Fruit fly (Drosophila melanogaster): ENCODE data around the gene CG42537.

CG42537 gene

dm6 chr3R:6400710-6401521, 23.3 kb downstream of the CG42537 start:
- TF ChIP-seq psq (optimal IDR thresholded peaks at IDR 0.05) (no peak), CG8478 (optimal IDR thresholded peaks at IDR 0.05) (no peak), usp (GFP tag; optimal IDR thresholded peaks at IDR 0.05) (no peak), EcR (GFP tag; optimal IDR thresholded peaks at IDR 0.05) (no peak), pan (optimal IDR thresholded peaks at IDR 0.05) (no peak), Dll (optimal IDR thresholded peaks at IDR 0.05) (no peak)

- no peak for TF ChIP-seq Dll (optimal IDR thresholded peaks at IDR 0.05)
- TF ChIP-seq pan (optimal IDR thresholded peaks at IDR 0.05): no peak
- no peak for TF ChIP-seq CG8478 (optimal IDR thresholded peaks at IDR 0.05)
- TF ChIP-seq usp (GFP tag; optimal IDR thresholded peaks at IDR 0.05): no peak
- no peak for TF ChIP-seq psq (optimal IDR thresholded peaks at IDR 0.05)
- TF ChIP-seq EcR (GFP tag; optimal IDR thresholded peaks at IDR 0.05): no peak
Observed at dm6 chr3R:6401522-6401844, 23.9 kb downstream of the CG42537 start.

dm6 chr3R:6402522-6403171, 25.1 kb downstream of the CG42537 start:
- TF ChIP-seq pan (optimal IDR thresholded peaks at IDR 0.05) (no peak), Dll (optimal IDR thresholded peaks at IDR 0.05) (no peak), CG8478 (optimal IDR thresholded peaks at IDR 0.05) (no peak), usp (GFP tag; optimal IDR thresholded peaks at IDR 0.05) (no peak), psq (optimal IDR thresholded peaks at IDR 0.05) (no peak), EcR (GFP tag; optimal IDR thresholded peaks at IDR 0.05) (no peak)

DNA sequence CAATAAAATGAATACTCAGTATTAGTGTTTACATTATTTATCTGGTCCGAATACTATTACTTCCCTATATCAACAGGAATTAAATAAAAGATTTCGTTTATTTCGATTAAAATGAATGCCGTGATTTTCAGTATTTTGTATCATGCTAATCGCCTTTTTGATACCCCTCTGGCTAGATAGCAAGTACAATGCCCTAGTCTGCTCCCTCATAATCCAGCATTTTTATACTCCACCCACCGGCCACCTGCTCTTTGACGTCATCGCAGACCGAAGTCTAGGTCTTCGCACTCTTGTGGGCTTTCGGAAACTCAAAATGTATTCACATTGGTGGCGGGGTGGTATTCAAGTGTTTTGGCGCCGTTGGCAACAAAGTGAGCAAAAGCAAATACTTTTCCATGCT, 26.1 kb downstream of the CG42537 start:
- TF ChIP-seq EcR (GFP tag; optimal IDR thresholded peaks at IDR 0.05) (no peak), Dll (optimal IDR thresholded peaks at IDR 0.05) (no peak), CG8478 (optimal IDR thresholded peaks at IDR 0.05) (no peak), psq (optimal IDR thresholded peaks at IDR 0.05) (no peak), usp (GFP tag; optimal IDR thresholded peaks at IDR 0.05) (no peak), pan (optimal IDR thresholded peaks at IDR 0.05) (no peak)

dm6 chr3R:6404174-6404573, 26.6 kb downstream of the CG42537 start:
- no peak for TF ChIP-seq usp (GFP tag; optimal IDR thresholded peaks at IDR 0.05)
- TF ChIP-seq Dll (optimal IDR thresholded peaks at IDR 0.05): no peak
- no peak for TF ChIP-seq EcR (GFP tag; optimal IDR thresholded peaks at IDR 0.05)
- no peak for TF ChIP-seq psq (optimal IDR thresholded peaks at IDR 0.05)

- TF ChIP-seq psq (optimal IDR thresholded peaks at IDR 0.05) (no peak), EcR (GFP tag; optimal IDR thresholded peaks at IDR 0.05) (no peak), pan (optimal IDR thresholded peaks at IDR 0.05) (no peak), Dll (optimal IDR thresholded peaks at IDR 0.05) (no peak)
Observed at dm6 chr3R:6405239-6405638, 27.6 kb downstream of the CG42537 start.

DNA sequence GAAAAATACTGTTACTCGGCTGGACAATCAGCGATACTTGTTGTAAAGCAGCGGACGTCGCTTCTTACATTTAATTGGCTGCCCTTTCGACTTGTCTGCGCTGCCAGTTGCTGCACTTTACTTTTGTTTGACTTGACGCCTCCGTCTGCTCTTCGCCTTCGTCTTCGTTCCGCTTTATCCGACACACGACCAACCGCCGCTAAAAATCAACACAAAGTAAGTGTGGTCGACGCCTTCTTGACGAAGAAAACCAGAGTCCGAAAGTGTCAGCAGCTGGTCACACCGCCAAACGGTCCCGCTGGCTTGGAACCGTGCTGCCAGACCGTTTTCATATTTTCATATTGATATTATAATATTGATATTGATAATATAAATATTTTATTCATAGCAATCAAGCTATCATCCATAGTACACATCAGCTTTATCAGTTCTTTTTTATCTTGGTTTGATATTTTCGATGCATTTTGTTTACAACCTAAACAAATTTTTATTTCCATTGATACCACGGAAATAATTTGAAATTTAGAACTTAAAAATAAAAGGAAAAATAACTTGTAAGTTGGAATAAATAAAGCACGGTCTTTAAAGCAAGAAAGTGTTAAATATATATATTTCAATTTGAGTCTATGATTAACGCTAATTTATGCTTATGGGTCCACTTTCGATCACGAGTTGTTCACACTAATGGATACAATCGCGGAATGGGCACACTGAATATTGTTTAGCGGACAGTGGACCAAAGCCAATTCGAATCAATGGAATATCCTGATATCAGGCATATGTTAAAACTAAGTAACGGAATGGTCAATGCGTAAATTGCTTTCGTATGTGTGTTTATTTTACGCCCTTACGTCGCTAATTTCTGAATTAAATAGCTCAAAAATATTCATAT, 28.3 kb downstream of the CG42537 start, which contains the start of gene Dmtn:
TSS of gene Dmtn (minus strand) at position 222 of the 892 bp plus-strand sequence.
- TF ChIP-seq pan (optimal IDR thresholded peaks at IDR 0.05) (no peak), psq (optimal IDR thresholded peaks at IDR 0.05) (no peak), Dll (optimal IDR thresholded peaks at IDR 0.05) (no peak), EcR (GFP tag; optimal IDR thresholded peaks at IDR 0.05) (no peak), usp (GFP tag; optimal IDR thresholded peaks at IDR 0.05) (no peak), CG8478 (optimal IDR thresholded peaks at IDR 0.05) (no peak)

DNA sequence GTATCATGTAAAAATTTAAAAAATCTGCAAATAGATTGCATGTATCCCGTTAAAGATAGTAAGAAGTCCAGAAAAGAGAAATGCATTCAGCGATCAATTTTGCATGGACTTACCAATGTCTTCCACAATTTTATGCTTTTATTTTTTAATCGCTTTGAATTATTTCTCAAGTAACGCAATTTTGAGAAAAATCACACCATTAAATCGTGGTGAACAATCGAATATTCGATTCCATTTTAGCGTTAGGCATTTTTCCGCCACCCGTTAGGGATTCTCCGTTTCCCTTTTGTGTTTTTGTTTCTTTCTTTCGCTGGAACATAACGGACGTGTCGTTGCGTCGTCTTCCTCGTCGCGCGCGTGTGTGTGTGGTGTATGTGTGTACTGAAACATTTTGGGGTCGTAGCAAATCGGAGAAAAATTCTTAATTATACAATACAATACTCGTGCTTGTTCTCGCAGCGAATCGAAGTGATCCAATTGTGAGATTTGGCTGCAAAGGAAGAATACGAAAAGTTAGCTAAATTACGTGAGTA, 29.0 kb downstream of the CG42537 start, which contains the start of gene gpp:
TSS of gene gpp (plus strand) at position 290 of the 533 bp plus-strand sequence.
- TF ChIP-seq usp (GFP tag; optimal IDR thresholded peaks at IDR 0.05): no peak
- TF ChIP-seq psq (optimal IDR thresholded peaks at IDR 0.05): peak; percentile 21
- TF ChIP-seq pan (optimal IDR thresholded peaks at IDR 0.05): no peak
- TF ChIP-seq Dll (optimal IDR thresholded peaks at IDR 0.05): no peak

DNA sequence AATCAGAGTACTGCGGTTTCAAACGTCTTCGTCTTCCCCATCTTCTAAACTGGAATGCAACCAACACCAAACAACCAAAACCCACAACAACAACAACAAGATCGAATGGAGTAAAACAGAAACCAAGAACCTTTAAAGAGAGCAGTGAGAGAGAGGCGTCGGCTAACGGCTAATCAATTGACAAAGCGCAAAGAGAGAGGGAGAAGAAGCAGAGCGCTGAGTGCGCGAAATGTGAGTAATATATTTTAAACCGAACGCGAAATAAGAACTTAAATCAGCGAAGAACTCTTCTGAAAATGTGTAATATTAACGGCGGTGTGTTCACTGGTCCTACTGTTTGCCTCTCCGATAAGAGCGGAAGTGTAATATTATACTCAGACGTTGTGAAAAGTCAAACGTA, 29.9 kb downstream of the CG42537 start:
- TF ChIP-seq CG8478 (optimal IDR thresholded peaks at IDR 0.05) (no peak), pan (optimal IDR thresholded peaks at IDR 0.05) (no peak), EcR (GFP tag; optimal IDR thresholded peaks at IDR 0.05) (no peak), psq (optimal IDR thresholded peaks at IDR 0.05) (no peak), usp (GFP tag; optimal IDR thresholded peaks at IDR 0.05) (no peak), Dll (optimal IDR thresholded peaks at IDR 0.05) (no peak)

dm6 chr3R:6408467-6408866, 30.9 kb downstream of the CG42537 start:
- no peak for TF ChIP-seq EcR (GFP tag; optimal IDR thresholded peaks at IDR 0.05)

- no peak for TF ChIP-seq pan (optimal IDR thresholded peaks at IDR 0.05)
- peak in 1 of 2 experiments; percentile 62 for TF ChIP-seq EcR (GFP tag; optimal IDR thresholded peaks at IDR 0.05)
- no peak for TF ChIP-seq usp (GFP tag; optimal IDR thresholded peaks at IDR 0.05)
Observed at dm6 chr3R:6409153-6409571, 31.6 kb downstream of the CG42537 start.
